Worm (Caenorhabditis elegans): ENCODE data around the gene clec-183.
"Not testable (repeated sequence)": the region's sequence is repeated elsewhere in the genome, so short reads cannot be mapped to it uniquely, and the experiment has no call there.

The clec-183 gene

DNA sequence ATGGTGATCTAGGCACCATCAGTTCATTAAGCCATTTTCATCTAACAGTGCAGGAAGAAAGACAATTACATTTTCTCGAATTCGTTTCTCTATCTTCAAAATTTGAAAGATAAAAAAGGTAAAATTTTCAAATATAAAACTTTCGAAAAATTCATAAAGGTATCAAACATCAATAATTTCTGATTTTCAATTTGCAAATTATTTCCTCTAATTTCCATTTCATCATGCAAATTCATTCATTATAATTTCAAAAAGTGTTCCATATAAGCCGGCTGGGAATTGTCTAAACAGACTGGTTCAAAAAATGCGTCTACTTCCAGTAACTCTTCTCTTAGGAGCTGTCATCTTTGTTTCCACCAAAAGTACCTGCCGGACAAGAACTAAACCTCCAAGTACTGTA lies at the start of gene clec-183:
Gene clec-183 (plus strand): TSS at position 301 of the 400 bp plus-strand sequence.
- TF ChIP-seq hlh-26 (GFP tag; conservative IDR thresholded peaks at IDR 0.05) (no peak), aptf-2 (GFP tag; conservative IDR thresholded peaks at IDR 0.05) (no peak), lir-1 (GFP tag; conservative IDR thresholded peaks at IDR 0.05) (no peak)

DNA sequence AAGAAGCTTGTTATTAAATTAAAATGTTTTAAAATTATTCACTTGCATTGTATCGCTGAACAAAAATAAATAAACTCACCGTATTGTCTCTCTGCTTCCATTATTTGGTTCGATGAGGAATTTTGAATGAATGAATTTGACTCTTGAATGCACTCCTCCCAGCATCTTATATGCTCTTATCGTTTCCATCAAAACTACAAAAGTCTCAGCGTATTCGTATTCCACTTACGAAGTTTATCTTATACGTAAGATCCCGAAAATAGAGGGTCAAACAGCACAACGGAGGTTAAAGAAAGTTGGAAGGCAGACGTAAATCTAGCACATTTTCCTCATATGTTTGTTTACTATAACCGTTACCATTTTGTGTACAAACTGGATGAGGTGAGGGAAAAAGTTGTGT lies 41.5 kb upstream of the clec-183 start, which contains the start of gene nhr-267:
Gene nhr-267 (minus strand): TSS at position 101 of the 400 bp plus-strand sequence.
- TF ChIP-seq nhr-90 (tag; optimal IDR thresholded peaks at IDR 0.05); mxl-1 (tag; optimal IDR thresholded peaks at IDR 0.05); rcor-1 (GFP tag; IDR thresholded peaks at IDR 0.05): not testable (repeated sequence)

DNA sequence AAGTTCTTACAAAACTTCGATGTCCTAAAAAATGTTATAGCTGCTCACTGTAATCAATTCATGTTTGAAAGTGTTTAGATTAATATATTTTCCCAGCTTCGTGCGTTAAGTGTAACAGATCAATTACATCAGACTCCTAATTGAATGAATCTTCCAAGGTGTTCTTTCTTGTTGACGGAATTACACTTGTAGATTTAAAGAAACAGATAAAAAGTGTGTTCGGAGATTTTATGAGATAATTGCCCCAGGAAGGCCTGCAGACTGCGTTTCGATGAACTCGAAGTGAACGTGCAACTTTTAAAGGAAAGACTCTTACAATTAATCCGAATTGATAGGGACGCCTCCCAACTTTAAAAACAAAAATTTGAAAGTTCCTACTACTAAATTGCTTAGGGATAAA lies 38.2 kb upstream of the clec-183 start:
- TF ChIP-seq F55B11.4 (tag; optimal IDR thresholded peaks at IDR 0.05; ENCODE audit: borderline replicate concordance, insufficient read depth), result no peak
- TF ChIP-seq ceh-58 (GFP tag; IDR thresholded peaks at IDR 0.05), result no peak
- no peak for TF ChIP-seq F39B2.1 (GFP tag; IDR thresholded peaks at IDR 0.05)
- no peak for TF ChIP-seq K11D2.4 (GFP tag; IDR thresholded peaks at IDR 0.05)
- no peak for TF ChIP-seq aptf-2 (GFP tag; conservative IDR thresholded peaks at IDR 0.05)
- no peak for TF ChIP-seq ZK185.1 (tag; optimal IDR thresholded peaks at IDR 0.05; ENCODE audit: poor library complexity, severe bottlenecking)
- no peak for TF ChIP-seq egl-44 (GFP tag; IDR thresholded peaks at IDR 0.05)
- no peak for TF ChIP-seq nhr-27 (tag; optimal IDR thresholded peaks at IDR 0.05)
- no peak for TF ChIP-seq bed-2 (GFP tag; IDR thresholded peaks at IDR 0.05)
- no peak for TF ChIP-seq unc-62 (GFP tag; optimal IDR thresholded peaks at IDR 0.05)
- TF ChIP-seq lsy-27 (tag; optimal IDR thresholded peaks at IDR 0.05; ENCODE audit: borderline replicate concordance, insufficient read depth), result no peak

DNA sequence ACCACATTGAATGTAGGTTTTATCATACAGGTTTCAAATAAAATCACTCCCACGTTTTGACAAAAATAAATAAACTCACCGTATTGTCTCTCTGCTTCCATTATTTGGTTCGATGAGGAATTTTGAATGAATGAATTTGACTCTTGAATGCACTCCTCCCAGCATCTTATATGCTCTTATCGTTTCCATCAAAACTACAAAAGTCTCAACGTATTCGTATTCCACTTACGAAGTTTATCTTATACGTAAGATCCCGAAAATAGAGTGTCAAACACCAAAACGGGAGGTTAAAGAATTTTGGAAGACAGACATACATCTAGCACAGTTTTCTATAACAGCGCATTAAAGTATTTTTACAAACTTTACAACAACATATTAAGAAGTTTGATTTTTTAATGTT lies 34.0 kb upstream of the clec-183 start, which contains the start of gene nhr-264:
Gene nhr-264 (minus strand): TSS at position 101 of the 400 bp plus-strand sequence.
- not testable (repeated sequence) for TF ChIP-seq ztf-26, let-607, zim-3 (tag; optimal IDR thresholded peaks at IDR 0.05)

DNA sequence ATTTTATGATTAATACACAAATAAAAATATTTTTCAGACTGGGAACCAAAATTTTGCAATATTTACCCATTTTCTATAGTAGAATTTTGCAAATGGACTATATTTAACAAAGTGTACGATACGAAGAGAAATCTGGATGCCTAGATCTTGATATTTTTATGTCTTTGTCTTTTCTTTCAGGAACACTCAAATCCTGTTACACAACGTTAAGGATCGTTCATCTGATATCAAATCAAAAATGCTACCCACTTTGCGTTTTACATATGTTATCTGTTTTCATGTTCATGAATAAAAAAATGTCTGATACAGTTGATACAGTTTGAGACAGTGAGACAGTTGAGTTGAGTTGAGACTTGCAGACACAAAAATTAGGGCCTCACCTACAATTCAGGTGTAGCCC lies 31.5 kb upstream of the clec-183 start, which contains the start of gene F49C12.1:
Gene F49C12.1 (minus strand): TSS at position 70 of the 400 bp plus-strand sequence.
- TF ChIP-seq F22D6.2 (tag; optimal IDR thresholded peaks at IDR 0.05) (no peak), attf-3 (GFP tag; conservative IDR thresholded peaks at IDR 0.05) (no peak), lsy-27 (tag; optimal IDR thresholded peaks at IDR 0.05; ENCODE audit: borderline replicate concordance, insufficient read depth) (no peak), cebp-1 (GFP tag; IDR thresholded peaks at IDR 0.05) (no peak), cebp-1 (tag; optimal IDR thresholded peaks at IDR 0.05) (no peak), Y56A3A.18 (GFP tag; IDR thresholded peaks at IDR 0.05) (no peak), hsf-1 (GFP tag; IDR thresholded peaks at IDR 0.05) (no peak), K11D2.4 (GFP tag; IDR thresholded peaks at IDR 0.05) (no peak), snpc-4 (GFP tag; optimal IDR thresholded peaks at IDR 0.05) (no peak), snpc-4 (tag; optimal IDR thresholded peaks at IDR 0.05) (no peak), tbp1 (GFP tag; optimal IDR thresholded peaks at IDR 0.05) (no peak), Y53G8AR.9 (GFP tag; conservative IDR thresholded peaks at IDR 0.05) (no peak), tbx-9 (tag; optimal IDR thresholded peaks at IDR 0.05; ENCODE audit: borderline replicate concordance) (no peak), ccch-3 (GFP tag; optimal IDR thresholded peaks at IDR 0.05) (no peak), rcor-1 (GFP tag; IDR thresholded peaks at IDR 0.05) (no peak), dox-1 (GFP tag; IDR thresholded peaks at IDR 0.05) (no peak), sdz-38 (tag; optimal IDR thresholded peaks at IDR 0.05) (no peak), attf-6 (GFP tag; IDR thresholded peaks at IDR 0.05) (no peak), mel-28 (tag; optimal IDR thresholded peaks at IDR 0.05; ENCODE audit: borderline replicate concordance) (no peak)

All from whole organism, young adult.